Fruit fly (Drosophila melanogaster) whole organism, pupa: Measurements from ENCODE around the gene CG5577.

ENCODE experiments used
- CG10348 ChIP-seq: fragments of 200-800 bp; sonication (Bioruptor generic); IDR thresholded peaks from 2 replicates; pipeline ENCODE4 v1.3.6; 2022; ENCODE audit warnings: missing biosample characterization, missing genetic modification characterization
- CG12605 ChIP-seq: fragments of 200-800 bp; sonication (Bioruptor generic); IDR thresholded peaks from 2 replicates; pipeline ENCODE4 v1.3.6; 2022; ENCODE audit warnings: missing biosample characterization, missing genetic modification characterization
- CG32121 ChIP-seq: fragments of 200-800 bp; sonication (Bioruptor generic); IDR thresholded peaks from 2 replicates; pipeline ENCODE4 v1.3.6; 2022; ENCODE audit warnings: missing biosample characterization, missing genetic modification characterization
- CG9948 ChIP-seq: fragments of 200-800 bp; sonication (Bioruptor generic); optimal IDR thresholded peaks from 2 replicates; lab custom pipeline; 2018; ENCODE audit warnings: missing biosample characterization, mild to moderate bottlenecking, missing genetic modification characterization, moderate library complexity
- D1 ChIP-seq: fragments of 200-800 bp; sonication (Bioruptor generic); optimal IDR thresholded peaks from 2 replicates; lab custom pipeline; 2018; ENCODE audit warnings: missing biosample characterization, mild to moderate bottlenecking, missing genetic modification characterization, moderate library complexity
- EcR ChIP-seq: fragments of 200-800 bp; sonication (Bioruptor generic); optimal IDR thresholded peaks from 3 replicates; lab custom pipeline; 2019; ENCODE audit warnings: missing biosample characterization, missing genetic modification characterization, mild to moderate bottlenecking, moderate library complexity, missing genetic modification reagents

- TF ChIP-seq CG9948 (no peak), CG32121 (GFP tag; lab: Robert Waterston, UW) (no peak), EcR (GFP tag; lab: Kevin White, UChicago) (no peak), CG10348 (GFP tag; lab: Robert Waterston, UW) (no peak), CG12605 (no peak), D1 (tag; lab: Kevin White, UChicago) (no peak)
Measured at dm6 chr3L:17791467-17791494, 49.9 kb downstream of the CG5577 start, which contains the start of gene CG42815.
